Worm (Caenorhabditis elegans) whole organism, L3 larva: ENCODE results near the gene fbxb-75.

Experiments used
- R02D3.7 ChIP-seq: fragments of 150-350 bp; optimal IDR thresholded peaks from 2 replicates; lab custom pipeline; 2014; ENCODE audit warnings: missing biosample characterization, missing genetic modification characterization
- ama-1 ChIP-seq: fragments of 150-350 bp; optimal IDR thresholded peaks from 2 replicates; lab custom pipeline; 2018
- elt-1 ChIP-seq: fragments of 150-350 bp; optimal IDR thresholded peaks from 2 replicates; lab custom pipeline; 2014; ENCODE audit warnings: missing biosample characterization, missing genetic modification characterization
- elt-2 ChIP-seq: sonication (generic microtip); optimal IDR thresholded peaks from 2 replicates; lab custom pipeline; 2016; ENCODE audit warnings: missing genetic modification reagents, mild to moderate bottlenecking, missing genetic modification characterization, missing compliant biosample characterization
- fos-1 ChIP-seq: fragments of 150-350 bp; optimal IDR thresholded peaks from 2 replicates; lab custom pipeline; 2014; ENCODE audit warnings: missing biosample characterization, missing genetic modification characterization
- jun-1 ChIP-seq: fragments of 150-350 bp; optimal IDR thresholded peaks from 2 replicates; lab custom pipeline; 2014; ENCODE audit warnings: missing biosample characterization, missing genetic modification reagents, missing genetic modification characterization
- mml-1 ChIP-seq: fragments of 150-350 bp; sonication (generic microtip); optimal IDR thresholded peaks from 3 replicates; lab custom pipeline; 2014; ENCODE audit warnings: missing biosample characterization, missing genetic modification characterization
- nfya-1 ChIP-seq: sonication (generic microtip); optimal IDR thresholded peaks from 2 replicates; lab custom pipeline; 2017; ENCODE audit warnings: missing genetic modification characterization, mild to moderate bottlenecking, missing compliant biosample characterization, antibody characterized with exemption, moderate library complexity; ENCODE audit not compliant: insufficient read depth
- nhr-11 ChIP-seq: fragments of 150-350 bp; optimal IDR thresholded peaks from 2 replicates; lab custom pipeline; 2014; ENCODE audit warnings: missing biosample characterization, missing genetic modification characterization
- nhr-76 ChIP-seq: fragments of 150-350 bp; sonication (generic microtip); optimal IDR thresholded peaks from 5 replicates; lab custom pipeline; 2014; ENCODE audit warnings: missing biosample characterization, missing genetic modification characterization
- pqm-1 ChIP-seq: fragments of 150-350 bp; optimal IDR thresholded peaks from 2 replicates; lab custom pipeline; 2017; ENCODE audit warnings: missing biosample characterization, missing genetic modification characterization, inconsistent platforms
- snpc-4 ChIP-seq: fragments of 150-350 bp; optimal IDR thresholded peaks from 2 replicates; lab custom pipeline; 2014; ENCODE audit warnings: missing biosample characterization, missing genetic modification characterization
- unc-39 ChIP-seq: sonication (generic microtip); optimal IDR thresholded peaks from 4 replicates; lab custom pipeline; 2017; ENCODE audit warnings: missing biosample characterization, missing genetic modification characterization
- ztf-4 ChIP-seq: fragments of 150-350 bp; optimal IDR thresholded peaks from 2 replicates; lab custom pipeline; 2014; ENCODE audit warnings: missing biosample characterization, missing genetic modification characterization

DNA sequence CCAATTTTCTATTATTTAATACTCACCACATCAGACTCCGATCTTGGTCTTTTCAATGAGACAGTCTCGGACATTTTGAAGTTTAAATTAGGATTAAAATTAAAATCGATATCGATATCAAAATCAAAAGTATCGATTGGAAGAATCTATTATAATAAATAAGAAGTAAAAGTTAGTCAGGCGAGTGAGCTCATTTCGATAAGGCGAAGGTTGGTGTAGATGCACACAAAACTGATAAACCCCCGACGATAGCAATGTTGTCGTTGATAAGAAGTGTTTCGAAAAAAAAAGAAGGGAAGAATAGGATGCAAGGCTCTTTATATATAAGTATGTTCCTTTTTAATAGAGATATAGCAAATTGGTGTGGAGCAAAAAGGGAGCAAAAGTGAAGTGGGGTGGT is 41.6 kb upstream of the fbxb-75 start, which contains the start of gene M01H9.4:
- TF ChIP-seq pqm-1 (tag; lab: Kevin White, UChicago) (peak; percentile 82), elt-2 (tag; lab: Kevin White, UChicago) (peak; percentile 97), snpc-4 (no peak), ama-1 (lab: Kevin White, UChicago) (no peak), mml-1 (tag; lab: Kevin White, UChicago) (no peak), ztf-4 (tag; lab: Kevin White, UChicago) (no peak), nhr-11 (tag; lab: Kevin White, UChicago) (no peak), unc-39 (no peak), nfya-1 (tag; lab: Kevin White, UChicago) (no peak), fos-1 (tag; lab: Kevin White, UChicago) (no peak), jun-1 (tag; lab: Kevin White, UChicago) (peak; percentile 70), nhr-76 (no peak), elt-1 (no peak), R02D3.7 (tag; lab: Kevin White, UChicago) (no peak)
